Worm (Caenorhabditis elegans) whole organism, mixed stage, embryonic: ENCODE data around the gene snf-9.

Experiments used
- elt-3 ChIP-seq: fragments of 150-350 bp; optimal IDR thresholded peaks from 2 replicates; lab custom pipeline; 2014; ENCODE audit warnings: missing biosample characterization, missing genetic modification characterization
- lin-13 ChIP-seq: fragments of 150-350 bp; optimal IDR thresholded peaks from 2 replicates; lab custom pipeline; 2014; ENCODE audit warnings: missing biosample characterization, missing genetic modification characterization
- nhr-2 ChIP-seq: fragments of 150-350 bp; optimal IDR thresholded peaks from 2 replicates; lab custom pipeline; 2014; ENCODE audit warnings: missing biosample characterization, missing genetic modification characterization
- pha-4 ChIP-seq: fragments of 150-350 bp; optimal IDR thresholded peaks from 2 replicates; lab custom pipeline; 2018; ENCODE audit warnings: missing biosample characterization, missing genetic modification reagents, missing genetic modification characterization
- sem-2 ChIP-seq: fragments of 200-800 bp; sonication (Bioruptor generic); optimal IDR thresholded peaks from 2 replicates; lab custom pipeline; 2018; ENCODE audit warnings: mild to moderate bottlenecking, missing genetic modification characterization, missing compliant biosample characterization
- unc-39 ChIP-seq: fragments of 150-350 bp; optimal IDR thresholded peaks from 2 replicates; lab custom pipeline; 2014; ENCODE audit warnings: missing biosample characterization, missing genetic modification characterization

- no peak for TF ChIP-seq lin-13 (tag; lab: Kevin White, UChicago)
- no peak for TF ChIP-seq elt-3
- no peak for TF ChIP-seq pha-4 (tag; lab: Kevin White, UChicago)
- no peak for TF ChIP-seq sem-2 (GFP tag; lab: Kevin White, UChicago)
- TF ChIP-seq unc-39 (tag; lab: Kevin White, UChicago) = no peak
- TF ChIP-seq nhr-2 = no peak
These were observed 34.3 kb upstream of the snf-9 start for ce11 chrIV:17277459-17278173.
